Fruit fly (Drosophila melanogaster) whole organism, embryonic: Measurements from ENCODE around the gene CG33325.

Experiments used
- Adf1 ChIP-seq: fragments of 200-800 bp; sonication (Bioruptor generic); IDR thresholded peaks from 2 replicates; pipeline ENCODE4 v1.3.6; 2022; ENCODE audit warnings: missing biosample characterization, missing genetic modification characterization
- Asciz ChIP-seq: fragments of 200-800 bp; sonication (Bioruptor generic); optimal IDR thresholded peaks from 2 replicates; lab custom pipeline; 2017; ENCODE audit warnings: missing biosample characterization, mild to moderate bottlenecking, missing genetic modification characterization, missing genetic modification reagents
- Blimp-1 ChIP-seq: fragments of 200-800 bp; sonication (Bioruptor generic); optimal IDR thresholded peaks from 3 replicates; lab custom pipeline; 2018; ENCODE audit warnings: missing biosample characterization, missing genetic modification characterization, mild to moderate bottlenecking, moderate library complexity, missing genetic modification reagents
- CG10959 ChIP-seq: fragments of 200-800 bp; sonication (Bioruptor generic); IDR thresholded peaks from 2 replicates; pipeline ENCODE4 v1.3.6; 2022; ENCODE audit warnings: missing biosample characterization, missing genetic modification characterization
- CG11560 ChIP-seq: fragments of 200-800 bp; sonication (Bioruptor generic); IDR thresholded peaks from 3 replicates; pipeline ENCODE4 v1.3.6; 2022; ENCODE audit warnings: missing biosample characterization, missing genetic modification characterization
- CG12236 ChIP-seq: fragments of 200-800 bp; sonication (Bioruptor generic); optimal IDR thresholded peaks from 2 replicates; lab custom pipeline; 2016; ENCODE audit warnings: missing biosample characterization, missing genetic modification characterization
- CG13424 ChIP-seq: fragments of 200-800 bp; sonication (Bioruptor generic); optimal IDR thresholded peaks from 2 replicates; lab custom pipeline; 2019; ENCODE audit warnings: missing biosample characterization, mild to moderate bottlenecking, missing genetic modification characterization, moderate library complexity
- CG17802 ChIP-seq: fragments of 200-800 bp; sonication (Bioruptor generic); optimal IDR thresholded peaks from 2 replicates; lab custom pipeline; 2018; ENCODE audit warnings: missing biosample characterization, mild to moderate bottlenecking, missing genetic modification characterization, moderate library complexity
- CG2678 ChIP-seq: fragments of 200-800 bp; sonication (Bioruptor generic); optimal IDR thresholded peaks from 3 replicates; lab custom pipeline; 2019; ENCODE audit warnings: missing biosample characterization, mild to moderate bottlenecking, missing genetic modification characterization, moderate library complexity
- CG34224 ChIP-seq: fragments of 200-800 bp; sonication (Bioruptor generic); IDR thresholded peaks from 3 replicates; pipeline ENCODE4 v1.3.6; 2022; ENCODE audit warnings: missing biosample characterization, missing genetic modification characterization; ENCODE audit not compliant: partially characterized antibody
- CG34422 ChIP-seq: fragments of 200-800 bp; sonication (Bioruptor generic); IDR thresholded peaks from 3 replicates; pipeline ENCODE4 v1.3.6; 2022; ENCODE audit warnings: missing biosample characterization, missing genetic modification characterization
- CG4404 ChIP-seq: fragments of 200-800 bp; sonication (Bioruptor generic); IDR thresholded peaks from 2 replicates; pipeline ENCODE4 v1.3.6; 2022; ENCODE audit warnings: missing biosample characterization, missing genetic modification characterization
- CG5180 ChIP-seq: fragments of 200-800 bp; sonication (Bioruptor generic); optimal IDR thresholded peaks from 3 replicates; lab custom pipeline; 2017; ENCODE audit warnings: missing biosample characterization, missing genetic modification characterization, mild to moderate bottlenecking, moderate library complexity, missing genetic modification reagents
- CG6254 ChIP-seq: fragments of 200-800 bp; sonication (Bioruptor generic); optimal IDR thresholded peaks from 3 replicates; lab custom pipeline; 2017; ENCODE audit warnings: mild to moderate bottlenecking, missing biosample characterization, missing genetic modification reagents, missing genetic modification characterization
- CG7372 ChIP-seq: fragments of 200-800 bp; sonication (Bioruptor generic); IDR thresholded peaks from 2 replicates; pipeline ENCODE4 v1.3.6; 2022; ENCODE audit warnings: missing biosample characterization, missing genetic modification characterization
- CG7928 ChIP-seq: fragments of 200-800 bp; sonication (Bioruptor generic); optimal IDR thresholded peaks from 2 replicates; lab custom pipeline; 2017; ENCODE audit warnings: missing biosample characterization, mild to moderate bottlenecking, missing genetic modification characterization
- CG8290 ChIP-seq, 3 experiments: fragments of 200-800 bp; sonication (Bioruptor generic); optimal IDR thresholded peaks; 2 replicates each; lab custom pipeline; 2016 to 2019; ENCODE audit warnings: missing biosample characterization in 3 of 3, missing genetic modification characterization in 3 of 3, mild to moderate bottlenecking in 2 of 3, moderate library complexity in 1 of 3
- Doc3 ChIP-seq: fragments of 200-800 bp; sonication (Bioruptor generic); IDR thresholded peaks from 3 replicates; pipeline ENCODE4 v1.3.6; 2022; ENCODE audit warnings: missing biosample characterization, missing genetic modification characterization; ENCODE audit not compliant: partially characterized antibody
- Elba2 ChIP-seq: fragments of 200-800 bp; sonication (Bioruptor generic); optimal IDR thresholded peaks from 3 replicates; lab custom pipeline; 2016; ENCODE audit warnings: missing biosample characterization, missing genetic modification characterization
- Fer2 ChIP-seq: fragments of 200-800 bp; sonication (Bioruptor generic); optimal IDR thresholded peaks from 2 replicates; lab custom pipeline; 2018; ENCODE audit warnings: missing biosample characterization, mild to moderate bottlenecking, missing genetic modification characterization, moderate library complexity
- Gsc ChIP-seq: fragments of 200-800 bp; sonication (Bioruptor generic); IDR thresholded peaks from 2 replicates; pipeline ENCODE4 v1.3.6; 2022; ENCODE audit warnings: missing biosample characterization, missing genetic modification characterization
- HHEX ChIP-seq: fragments of 200-800 bp; sonication (Bioruptor generic); optimal IDR thresholded peaks from 3 replicates; lab custom pipeline; 2017; ENCODE audit warnings: missing biosample characterization, mild to moderate bottlenecking, missing genetic modification characterization, missing genetic modification reagents
- HLH54F ChIP-seq: fragments of 200-800 bp; sonication (Bioruptor generic); optimal IDR thresholded peaks from 3 replicates; lab custom pipeline; 2016; ENCODE audit warnings: missing biosample characterization, missing genetic modification characterization
- HLHmδ ChIP-seq: fragments of 200-800 bp; sonication (Bioruptor generic); optimal IDR thresholded peaks from 2 replicates; lab custom pipeline; 2018; ENCODE audit warnings: missing biosample characterization, mild to moderate bottlenecking, missing genetic modification characterization, moderate library complexity
- Hmx ChIP-seq: fragments of 200-800 bp; sonication (Bioruptor generic); optimal IDR thresholded peaks from 2 replicates; lab custom pipeline; 2016; ENCODE audit warnings: missing biosample characterization, missing genetic modification characterization
- NK7.1 ChIP-seq: fragments of 200-800 bp; sonication (Bioruptor generic); optimal IDR thresholded peaks from 3 replicates; lab custom pipeline; 2016; ENCODE audit warnings: missing biosample characterization, missing genetic modification characterization
- Optix ChIP-seq: fragments of 200-800 bp; sonication (Bioruptor generic); IDR thresholded peaks from 3 replicates; pipeline ENCODE4 v1.3.6; 2022; ENCODE audit warnings: missing biosample characterization, missing genetic modification characterization
- PHDP ChIP-seq: fragments of 200-800 bp; sonication (Bioruptor generic); optimal IDR thresholded peaks from 3 replicates; lab custom pipeline; 2018; ENCODE audit warnings: missing biosample characterization, mild to moderate bottlenecking, missing genetic modification characterization, moderate library complexity
- Rx ChIP-seq: fragments of 200-800 bp; sonication (Bioruptor generic); IDR thresholded peaks from 2 replicates; pipeline ENCODE4 v1.3.6; 2022; ENCODE audit warnings: missing biosample characterization, missing genetic modification characterization
- ap ChIP-seq: fragments of 200-800 bp; sonication (Bioruptor generic); IDR thresholded peaks from 2 replicates; pipeline ENCODE4 v1.3.6; 2022; ENCODE audit warnings: missing biosample characterization, missing genetic modification characterization
- bcd ChIP-seq: fragments of 200-800 bp; sonication (Bioruptor generic); optimal IDR thresholded peaks from 2 replicates; lab custom pipeline; 2017; ENCODE audit warnings: missing biosample characterization, mild to moderate bottlenecking, missing genetic modification characterization
- cg ChIP-seq: fragments of 200-800 bp; sonication (Bioruptor generic); optimal IDR thresholded peaks from 3 replicates; lab custom pipeline; 2019; ENCODE audit warnings: missing biosample characterization, mild to moderate bottlenecking, missing genetic modification characterization, moderate library complexity
- dm ChIP-seq: fragments of 200-800 bp; sonication (Bioruptor generic); optimal IDR thresholded peaks from 3 replicates; lab custom pipeline; 2016; ENCODE audit warnings: missing biosample characterization, missing genetic modification characterization
- gcm2 ChIP-seq: fragments of 200-800 bp; sonication (Bioruptor generic); optimal IDR thresholded peaks from 2 replicates; lab custom pipeline; 2016; ENCODE audit warnings: missing biosample characterization, missing genetic modification characterization
- gsb-n ChIP-seq: fragments of 200-800 bp; sonication (Bioruptor generic); optimal IDR thresholded peaks from 3 replicates; lab custom pipeline; 2018; ENCODE audit warnings: missing biosample characterization, mild to moderate bottlenecking, missing genetic modification characterization
- hb ChIP-seq: fragments of 200-800 bp; sonication (Bioruptor generic); IDR thresholded peaks from 3 replicates; pipeline ENCODE4 v1.3.6; 2022; ENCODE audit warnings: missing biosample characterization, missing genetic modification characterization; ENCODE audit not compliant: partially characterized antibody
- hkb ChIP-seq, 2 experiments: fragments of 200-800 bp in 1 of 2; fragments of >200 bp in 1 of 2; sonication (Bioruptor generic) in 1 of 2; IDR thresholded peaks in 1 of 2; optimal IDR thresholded peaks in 1 of 2; 2 replicates each; pipeline versions ENCODE4 v1.3.6 to Lab custom; 2017 to 2022; ENCODE audit warnings: missing biosample characterization in 1 of 2, missing genetic modification characterization in 1 of 2
- ken ChIP-seq: fragments of 200-800 bp; sonication (Bioruptor generic); IDR thresholded peaks from 3 replicates; pipeline ENCODE4 v1.3.6; 2022; ENCODE audit warnings: missing biosample characterization, missing genetic modification characterization
- phol ChIP-seq: fragments of 200-800 bp; sonication (Bioruptor generic); optimal IDR thresholded peaks from 3 replicates; lab custom pipeline; 2018; ENCODE audit warnings: missing biosample characterization, mild to moderate bottlenecking, missing genetic modification characterization, moderate library complexity
- ro ChIP-seq: fragments of 200-800 bp; sonication (Bioruptor generic); IDR thresholded peaks from 2 replicates; pipeline ENCODE4 v1.3.6; 2022; ENCODE audit warnings: missing biosample characterization, missing genetic modification characterization
- sim ChIP-seq: fragments of 200-800 bp; sonication (Bioruptor generic); IDR thresholded peaks from 2 replicates; pipeline ENCODE4 v1.3.6; 2022; ENCODE audit warnings: missing biosample characterization, missing genetic modification characterization
- so ChIP-seq: fragments of 200-800 bp; sonication (Bioruptor generic); IDR thresholded peaks from 3 replicates; pipeline ENCODE4 v1.3.6; 2022; ENCODE audit warnings: missing biosample characterization, missing genetic modification characterization
- tio ChIP-seq: fragments of 200-800 bp; sonication (Bioruptor generic); optimal IDR thresholded peaks from 2 replicates; lab custom pipeline; 2017; ENCODE audit warnings: missing biosample characterization, missing genetic modification characterization, inconsistent platforms
- tx ChIP-seq: fragments of 200-800 bp; sonication (Bioruptor generic); optimal IDR thresholded peaks from 2 replicates; lab custom pipeline; 2016; ENCODE audit warnings: missing biosample characterization, missing genetic modification characterization
- wor ChIP-seq: fragments of 200-800 bp; sonication (Bioruptor generic); IDR thresholded peaks from 2 replicates; pipeline ENCODE4 v1.3.6; 2022; ENCODE audit warnings: missing biosample characterization, missing genetic modification characterization
- z ChIP-seq: fragments of 200-800 bp; sonication (Bioruptor generic); IDR thresholded peaks from 3 replicates; pipeline ENCODE4 v1.3.6; 2022; ENCODE audit warnings: missing biosample characterization, missing genetic modification characterization
- zf30C ChIP-seq: fragments of 200-800 bp; sonication (Bioruptor generic); optimal IDR thresholded peaks from 3 replicates; lab custom pipeline; 2018; ENCODE audit warnings: missing biosample characterization, mild to moderate bottlenecking, missing genetic modification characterization
- zfh2 ChIP-seq: fragments of 200-800 bp; sonication (Bioruptor generic); optimal IDR thresholded peaks from 2 replicates; lab custom pipeline; 2016; ENCODE audit warnings: missing biosample characterization, missing genetic modification characterization

The CG33325 gene

dm6 chr3R:8659200-8659897 lies 20.5 kb downstream of the CG33325 start (continued):
- TF ChIP-seq CG4404 (GFP tag; lab: Robert Waterston, UW) (no peak), CG2678 (tag; lab: Kevin White, UChicago) (peak; percentile 56), Blimp-1 (peak; percentile 45), tio (GFP tag; lab: Kevin White, UChicago) (no peak), Optix (GFP tag; lab: Robert Waterston, UW) (peak; percentile 42; the same call in 1 of the 3 replicates), bcd (GFP tag; lab: Kevin White, UChicago) (peak; percentile 47), CG6254 (GFP tag; lab: Kevin White, UChicago) (peak; percentile 46), ken (GFP tag; lab: Robert Waterston, UW) (0 out of 3 replicates have a peak, but pooled peaks have one; percentile 18), hkb (optimal IDR thresholded peaks at IDR 0.05; lab: Kevin White, UChicago) (no peak), hkb (GFP tag; IDR thresholded peaks at IDR 0.05; lab: Robert Waterston, UW) (peak; percentile 40; the same call in 1 of the 2 replicates), Fer2 (tag; lab: Kevin White, UChicago) (no peak), dm (peak; percentile 31), tx (GFP tag; lab: Kevin White, UChicago) (peak; percentile 6), CG12236 (GFP tag; lab: Kevin White, UChicago) (no peak), CG13424 (tag; lab: Kevin White, UChicago) (peak; percentile 67), so (no peak), CG5180 (GFP tag; lab: Kevin White, UChicago) (peak; percentile 70), gsb-n (tag; lab: Kevin White, UChicago) (peak; percentile 55), z (GFP tag; lab: Robert Waterston, UW) (no peak), sim (GFP tag; lab: Robert Waterston, UW) (no peak), gcm2 (GFP tag; lab: Kevin White, UChicago) (no peak), CG8290 (GFP tag; optimal IDR thresholded peaks at IDR 0.05; lab: Kevin White, UChicago) (peak; percentile 37), CG8290 (tag; optimal IDR thresholded peaks at IDR 0.05; lab: Kevin White, UChicago) (peak in 1 of 2 experiments; percentile 86), CG17802 (tag; lab: Kevin White, UChicago) (no peak), zf30C (no peak), Doc3 (GFP tag; lab: Robert Waterston, UW) (no peak), Asciz (GFP tag; lab: Kevin White, UChicago) (peak; percentile 25), CG7928 (GFP tag; lab: Kevin White, UChicago) (no peak), CG7372 (0 out of 2 replicates have a peak, but pooled peaks have one; percentile 27), wor (no peak), ro (GFP tag; lab: Robert Waterston, UW) (no peak), HLHmδ (GFP tag; lab: Kevin White, UChicago) (no peak), CG11560 (tag; lab: Robert Waterston, UW) (no peak), hb (GFP tag; lab: Robert Waterston, UW) (no peak), phol (tag; lab: Kevin White, UChicago) (peak; percentile 55), Adf1 (GFP tag; lab: Robert Waterston, UW) (peak; percentile 42; the same call in 1 of the 2 replicates), CG10959 (GFP tag; lab: Robert Waterston, UW) (no peak), Elba2 (peak; percentile 78), HHEX (GFP tag; lab: Kevin White, UChicago) (peak; percentile 69), zfh2 (peak; percentile 33), CG34422 (peak; percentile 73; the same call in 2 of the 3 replicates), PHDP (tag; lab: Kevin White, UChicago) (peak; percentile 62), Rx (peak; percentile 20; the same call in 1 of the 2 replicates), Hmx (GFP tag; lab: Kevin White, UChicago) (no peak), NK7.1 (GFP tag; lab: Kevin White, UChicago) (peak; percentile 42), Gsc (no peak), HLH54F (GFP tag; lab: Kevin White, UChicago) (peak; percentile 53), CG34224 (no peak), cg (peak; percentile 96), ap (no peak)
